Fruit fly (Drosophila melanogaster): ENCODE measurements around the gene TotA.
A peak's percentile ranks its signal among the peaks of the same experiment; 100 is the strongest.

TotA gene

dm6 chr3R:20850395-20851039, 20.3 kb upstream of the TotA start, which contains the start of gene RpS30 (continued):
- TF ChIP-seq esn (GFP tag; optimal IDR thresholded peaks at IDR 0.05) (peak; percentile 43), Ets21C (GFP tag; optimal IDR thresholded peaks at IDR 0.05) (no peak), CG15336 (GFP tag; IDR thresholded peaks at IDR 0.05) (no peak), Eip78C (GFP tag) (peak; percentile 18), fkh (GFP tag; optimal IDR thresholded peaks at IDR 0.05) (no peak)

dm6 chr3R:20859845-20860244, 11.0 kb upstream of the TotA start, which contains the start of gene Ir93a:
TSS of gene Ir93a (minus strand) at chr3R:20859945.
- TF ChIP-seq Smox (GFP tag; optimal IDR thresholded peaks at IDR 0.05) (no peak), CG3032 (tag; optimal IDR thresholded peaks at IDR 0.05) (no peak)

- no peak for TF ChIP-seq CG6792 (GFP tag; optimal IDR thresholded peaks at IDR 0.05)
- no peak for TF ChIP-seq CG6854 (GFP tag; optimal IDR thresholded peaks at IDR 0.05)
- peak; percentile 38 for TF ChIP-seq achi (GFP tag; optimal IDR thresholded peaks at IDR 0.05)
- TF ChIP-seq CG8119 (GFP tag; IDR thresholded peaks at IDR 0.05) = no peak
- TF ChIP-seq pdm3 (GFP tag; optimal IDR thresholded peaks at IDR 0.05) = no peak
- peak; percentile 27 for TF ChIP-seq CG7368 (GFP tag; optimal IDR thresholded peaks at IDR 0.05)
- no peak for TF ChIP-seq CG1621 (tag; optimal IDR thresholded peaks at IDR 0.05)
- no peak for TF ChIP-seq Sox14 (GFP tag; optimal IDR thresholded peaks at IDR 0.05)
- TF ChIP-seq vri (GFP tag; optimal IDR thresholded peaks at IDR 0.05) = no peak
- no peak for TF ChIP-seq Eip93F (GFP tag; optimal IDR thresholded peaks at IDR 0.05)
- no peak for TF ChIP-seq CG8632 (GFP tag; optimal IDR thresholded peaks at IDR 0.05)
- TF ChIP-seq esn (GFP tag; optimal IDR thresholded peaks at IDR 0.05) = no peak
- TF ChIP-seq Hr4 (GFP tag; optimal IDR thresholded peaks at IDR 0.05) = no peak
These were observed 4.6 kb upstream of the TotA start, which contains the start of gene KaiR1D for dm6 chr3R:20866204-20866603. TSS of gene KaiR1D (minus strand) at chr3R:20866231.

- TF ChIP-seq Eip93F (GFP tag; optimal IDR thresholded peaks at IDR 0.05) (no peak), fd85E (GFP tag; optimal IDR thresholded peaks at IDR 0.05) (no peak)
These were observed 1.9 kb downstream of the TotA start, which contains the start of gene TotC for dm6 chr3R:20872688-20873087. TSS of gene TotC (plus strand) at chr3R:20872988.

DNA sequence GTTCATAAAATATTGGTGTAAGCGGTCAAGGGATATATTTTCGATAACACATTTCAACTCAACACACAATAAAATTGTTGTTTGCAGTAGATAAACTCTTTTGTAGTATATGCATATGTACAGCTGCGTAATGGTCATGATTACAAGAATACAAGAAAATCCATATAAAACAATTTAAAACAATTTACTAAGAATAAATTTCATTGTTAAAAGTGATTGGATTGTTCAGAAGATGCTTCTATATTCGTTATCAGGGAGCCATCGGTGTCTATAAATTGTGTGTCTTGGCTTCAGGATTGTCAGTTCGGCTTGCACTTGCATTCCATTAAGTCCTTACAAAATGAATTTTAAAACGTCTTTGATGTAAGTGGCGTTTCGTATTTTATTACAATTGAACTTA, 2.8 kb downstream of the TotA start, which contains the start of gene TotB:
Gene TotB (plus strand): TSS at position 301 of the 400 bp plus-strand sequence.
- TF ChIP-seq Ets96B (tag; optimal IDR thresholded peaks at IDR 0.05) (no peak), pdm3 (GFP tag; optimal IDR thresholded peaks at IDR 0.05) (no peak), CG10631 (GFP tag; optimal IDR thresholded peaks at IDR 0.05) (no peak), Eip93F (GFP tag; optimal IDR thresholded peaks at IDR 0.05) (no peak), Smox (GFP tag; optimal IDR thresholded peaks at IDR 0.05) (no peak), CG34406 (GFP tag; optimal IDR thresholded peaks at IDR 0.05) (no peak), svp (GFP tag) (peak; percentile 53)

DNA sequence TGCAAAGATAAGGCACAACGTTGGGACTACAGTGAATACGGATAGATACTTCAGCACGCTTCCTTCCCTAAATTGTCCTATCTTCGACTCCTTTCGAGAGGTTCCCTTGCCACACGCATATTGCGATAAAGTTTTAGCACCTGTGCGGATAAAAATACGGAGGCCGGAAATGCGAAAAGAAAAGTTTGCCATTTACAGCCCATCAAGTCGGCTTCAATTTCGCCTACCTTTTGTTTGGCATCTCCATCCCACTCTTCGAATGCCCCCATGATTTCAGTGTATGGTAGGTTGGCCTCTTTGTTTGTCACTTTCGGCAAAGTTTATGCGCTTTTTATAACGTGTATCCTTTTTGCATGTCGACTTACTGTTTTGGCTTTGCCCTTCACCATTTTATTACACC, 5.8 kb downstream of the TotA start:
- TF ChIP-seq salr (GFP tag; optimal IDR thresholded peaks at IDR 0.05) (no peak), net (GFP tag; optimal IDR thresholded peaks at IDR 0.05) (no peak), spab (GFP tag; optimal IDR thresholded peaks at IDR 0.05) (no peak)

dm6 chr3R:20877436-20877835, 6.6 kb downstream of the TotA start, which contains the start of gene TotZ:
TSS of gene TotZ (plus strand) at chr3R:20877736.
- TF ChIP-seq Eip78C (GFP tag) (no peak), svp (GFP tag) (peak; percentile 86)

dm6 chr3R:20890505-20890904, 19.7 kb downstream of the TotA start:
- TF ChIP-seq Blimp-1 (GFP tag; optimal IDR thresholded peaks at IDR 0.05) = no peak
- no peak for TF ChIP-seq fkh (GFP tag; optimal IDR thresholded peaks at IDR 0.05)
- TF ChIP-seq salr (GFP tag; optimal IDR thresholded peaks at IDR 0.05) = no peak
- TF ChIP-seq svp (GFP tag) = no peak
- no peak for TF ChIP-seq topi (GFP tag; optimal IDR thresholded peaks at IDR 0.05)
- peak; percentile 49 for TF ChIP-seq Eip78C (GFP tag)
- no peak for TF ChIP-seq CG31627 (GFP tag; optimal IDR thresholded peaks at IDR 0.05)
- TF ChIP-seq CG34406 (GFP tag; optimal IDR thresholded peaks at IDR 0.05) = no peak
